Fruit fly (Drosophila melanogaster) ovary, adult (tissue): ENCODE data around the gene CG11811.

Experiments
- CG17801 ChIP-seq: fragments of 200-800 bp; optimal IDR thresholded peaks from 2 replicates; lab custom pipeline; 2019; ENCODE audit warnings: missing biosample characterization, mild to moderate bottlenecking, missing genetic modification characterization, moderate library complexity; ENCODE audit not compliant: partially characterized antibody

The CG11811 gene

DNA sequence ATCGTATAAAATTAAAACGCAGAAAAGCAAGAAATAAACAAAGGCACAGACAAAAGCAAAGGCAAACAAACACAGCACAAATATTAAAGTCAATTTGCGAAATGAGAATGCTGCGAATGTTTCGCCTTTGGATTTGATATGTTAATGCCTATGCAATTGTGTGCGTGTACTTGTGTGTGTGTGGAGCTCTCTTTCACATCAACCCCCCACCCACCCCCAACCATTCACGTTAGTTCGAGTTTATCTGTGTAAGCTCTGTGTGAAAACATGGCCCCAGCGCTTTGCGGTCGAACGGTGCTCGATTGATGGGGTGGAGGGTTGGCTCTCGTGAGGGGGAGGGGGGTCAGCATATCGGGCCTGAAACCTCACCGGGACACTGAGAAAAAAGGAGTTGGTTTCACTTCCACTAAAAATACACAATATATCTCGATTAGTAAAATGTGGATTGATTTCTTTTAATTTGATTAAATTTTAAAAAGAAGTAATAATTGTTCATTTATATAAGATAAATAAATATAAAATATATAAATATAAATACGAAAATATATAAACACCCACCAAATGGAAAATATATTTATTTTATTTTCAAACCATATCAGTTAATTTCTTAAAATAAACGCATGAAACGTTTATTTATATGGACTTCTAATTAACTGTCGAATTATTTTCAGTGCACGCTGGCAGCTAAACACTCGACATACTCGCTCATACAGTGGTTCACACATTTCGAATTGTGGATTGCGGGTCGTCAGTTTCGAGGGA is 47.7 kb downstream of the CG11811 start:
- peak; percentile 70 for TF ChIP-seq CG17801

dm6 chr3L:10739109-10739665 is 48.4 kb downstream of the CG11811 start:
- TF ChIP-seq CG17801: no peak

DNA sequence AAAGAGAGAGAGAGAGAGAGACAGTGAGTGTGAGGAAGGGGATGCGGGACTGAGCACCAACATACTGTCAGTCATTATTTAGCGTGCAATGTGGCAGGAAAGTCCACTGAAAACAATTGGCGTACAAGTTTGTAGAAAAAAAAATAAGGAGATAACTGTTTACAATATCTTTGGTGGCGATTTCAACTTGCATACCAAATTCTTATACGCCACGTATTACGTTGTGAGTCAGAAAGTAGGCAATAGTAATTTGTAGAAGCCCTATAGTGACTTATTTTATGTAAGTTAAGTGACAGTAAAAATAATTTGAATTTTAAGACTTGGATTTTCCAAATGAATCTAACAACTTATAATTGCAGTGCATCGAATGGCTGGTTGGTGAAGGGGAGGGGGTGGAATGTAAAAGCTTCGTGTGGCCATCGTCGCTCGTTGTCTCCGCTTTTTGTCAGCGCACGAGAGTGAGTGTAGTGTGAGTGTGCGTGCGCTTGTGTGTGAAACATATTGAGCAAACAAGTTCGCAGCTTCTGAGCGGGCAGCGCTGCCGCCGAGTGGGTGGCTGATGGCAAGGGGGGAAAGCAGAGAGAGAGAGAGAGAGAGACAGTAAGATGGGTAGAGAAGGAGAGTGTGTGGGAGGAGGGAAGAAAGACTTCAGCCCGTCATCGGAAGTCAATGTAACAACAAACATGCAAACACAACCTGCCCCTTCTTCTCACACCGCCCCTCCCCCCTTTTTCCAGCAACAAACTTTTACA is 49.0 kb downstream of the CG11811 start:
- peak; percentile 37 for TF ChIP-seq CG17801

dm6 chr3L:10740707-10741106 is 49.9 kb downstream of the CG11811 start:
- TF ChIP-seq CG17801: no peak

- TF ChIP-seq CG17801: no peak
These were observed 50.3 kb downstream of the CG11811 start for dm6 chr3L:10741120-10741519.
